Worm (Caenorhabditis elegans) whole organism, late embryonic: ENCODE data around the gene R05G9.1.

Experiments used
- C38D4.7 ChIP-seq: fragments of 200-800 bp; sonication (Bioruptor generic); optimal IDR thresholded peaks from 2 replicates; lab custom pipeline; 2018; ENCODE audit warnings: mild to moderate bottlenecking, missing genetic modification characterization, moderate library complexity, missing compliant biosample characterization
- F13H6.1 ChIP-seq: sonication (generic microtip); optimal IDR thresholded peaks from 2 replicates; lab custom pipeline; 2016; ENCODE audit warnings: missing genetic modification characterization, missing compliant biosample characterization
- ama-1 ChIP-seq: fragments of 150-350 bp; optimal IDR thresholded peaks from 2 replicates; lab custom pipeline; 2014
- ceh-18 ChIP-seq: sonication (generic microtip); optimal IDR thresholded peaks from 2 replicates; lab custom pipeline; 2016; ENCODE audit warnings: missing genetic modification characterization, missing compliant biosample characterization
- ceh-2 ChIP-seq: sonication (generic microtip); optimal IDR thresholded peaks from 2 replicates; lab custom pipeline; 2016; ENCODE audit warnings: missing genotype, missing genetic modification characterization, missing compliant biosample characterization
- ceh-24 ChIP-seq: sonication (generic microtip); optimal IDR thresholded peaks from 2 replicates; lab custom pipeline; 2016; ENCODE audit warnings: mild to moderate bottlenecking, missing genetic modification characterization, missing compliant biosample characterization
- ceh-31 ChIP-seq: sonication (generic microtip); optimal IDR thresholded peaks from 2 replicates; lab custom pipeline; 2016; ENCODE audit warnings: missing genetic modification characterization, missing compliant biosample characterization
- ceh-6 ChIP-seq: fragments of 200-800 bp; sonication (Bioruptor generic); optimal IDR thresholded peaks from 2 replicates; lab custom pipeline; 2018; ENCODE audit warnings: mild to moderate bottlenecking, missing genetic modification characterization, missing compliant biosample characterization
- dve-1 ChIP-seq: sonication (generic microtip); optimal IDR thresholded peaks from 2 replicates; lab custom pipeline; 2017; ENCODE audit warnings: antibody characterized with exemption, mild to moderate bottlenecking, missing genetic modification characterization, missing compliant biosample characterization
- elt-2 ChIP-seq: sonication (generic microtip); optimal IDR thresholded peaks from 2 replicates; lab custom pipeline; 2016; ENCODE audit warnings: missing genetic modification reagents, missing genetic modification characterization, missing compliant biosample characterization
- elt-4 ChIP-seq: sonication (generic microtip); optimal IDR thresholded peaks from 2 replicates; lab custom pipeline; 2016; ENCODE audit warnings: missing genetic modification characterization, missing compliant biosample characterization
- ets-4 ChIP-seq: sonication (generic microtip); optimal IDR thresholded peaks from 2 replicates; lab custom pipeline; 2016; ENCODE audit warnings: missing genetic modification characterization, missing compliant biosample characterization
- gmeb-2 ChIP-seq: sonication (generic microtip); optimal IDR thresholded peaks from 2 replicates; lab custom pipeline; 2016; ENCODE audit warnings: missing genetic modification characterization, inconsistent platforms, missing compliant biosample characterization
- hlh-30 ChIP-seq: sonication (generic microtip); optimal IDR thresholded peaks from 2 replicates; lab custom pipeline; 2017; ENCODE audit warnings: antibody characterized with exemption, missing genetic modification characterization, missing compliant biosample characterization; ENCODE audit not compliant: insufficient read depth
- lim-6 ChIP-seq: sonication (generic microtip); optimal IDR thresholded peaks from 2 replicates; lab custom pipeline; 2016; ENCODE audit warnings: missing genetic modification characterization, missing compliant biosample characterization
- lin-11 ChIP-seq: fragments of 200-800 bp; sonication (Bioruptor generic); optimal IDR thresholded peaks from 2 replicates; lab custom pipeline; 2018; ENCODE audit warnings: mild to moderate bottlenecking, missing genetic modification characterization, missing compliant biosample characterization
- mec-3 ChIP-seq: sonication (generic microtip); optimal IDR thresholded peaks from 2 replicates; lab custom pipeline; 2016; ENCODE audit warnings: borderline replicate concordance, missing genetic modification characterization, missing compliant biosample characterization
- nfya-1 ChIP-seq: sonication (generic microtip); optimal IDR thresholded peaks from 2 replicates; lab custom pipeline; 2017; ENCODE audit warnings: missing genetic modification characterization, mild to moderate bottlenecking, missing compliant biosample characterization, antibody characterized with exemption, moderate library complexity
- nhr-232 ChIP-seq: sonication (generic microtip); optimal IDR thresholded peaks from 2 replicates; lab custom pipeline; 2016; ENCODE audit warnings: missing genetic modification characterization, missing compliant biosample characterization
- npax-4 ChIP-seq: sonication (generic microtip); optimal IDR thresholded peaks from 2 replicates; lab custom pipeline; 2016; ENCODE audit warnings: missing genetic modification characterization, missing compliant biosample characterization
- odd-2 ChIP-seq: sonication (generic microtip); optimal IDR thresholded peaks from 2 replicates; lab custom pipeline; 2017; ENCODE audit warnings: antibody characterized with exemption, mild to moderate bottlenecking, missing genetic modification characterization, missing compliant biosample characterization
- pag-3 ChIP-seq: sonication (generic microtip); optimal IDR thresholded peaks from 2 replicates; lab custom pipeline; 2016; ENCODE audit warnings: missing compliant biosample characterization, missing genetic modification characterization, borderline replicate concordance
- pat-9 ChIP-seq: fragments of 200-800 bp; sonication (Bioruptor generic); optimal IDR thresholded peaks from 2 replicates; lab custom pipeline; 2018; ENCODE audit warnings: mild to moderate bottlenecking, missing genetic modification characterization, moderate library complexity, missing compliant biosample characterization
- pha-2 ChIP-seq: sonication (generic microtip); optimal IDR thresholded peaks from 2 replicates; lab custom pipeline; 2017; ENCODE audit warnings: mild to moderate bottlenecking, missing genetic modification characterization, missing compliant biosample characterization
- rnt-1 ChIP-seq: sonication (generic microtip); optimal IDR thresholded peaks from 2 replicates; lab custom pipeline; 2016; ENCODE audit warnings: missing genetic modification characterization, missing compliant biosample characterization
- syd-9 ChIP-seq: sonication (generic microtip); optimal IDR thresholded peaks from 2 replicates; lab custom pipeline; 2016; ENCODE audit warnings: mild to moderate bottlenecking, missing genetic modification characterization, moderate library complexity, missing compliant biosample characterization
- unc-3 ChIP-seq, 2 experiments: fragments of 200-800 bp in 1 of 2; sonication (Bioruptor generic) in 1 of 2; sonication (generic microtip) in 1 of 2; conservative IDR thresholded peaks in 1 of 2; optimal IDR thresholded peaks in 1 of 2; 2 replicates each; pipeline versions ENCODE4 v1.3.6 to Lab custom; 2016 to 2022; ENCODE audit warnings: missing compliant biosample characterization in 2 of 2, missing genetic modification characterization in 2 of 2, missing genetic modification reagents in 1 of 2
- unc-42 ChIP-seq: sonication (generic microtip); optimal IDR thresholded peaks from 2 replicates; lab custom pipeline; 2016; ENCODE audit warnings: missing genotype, missing genetic modification characterization, missing compliant biosample characterization
- unc-55 ChIP-seq: sonication (generic microtip); optimal IDR thresholded peaks from 2 replicates; lab custom pipeline; 2017; ENCODE audit warnings: missing biosample characterization, missing genetic modification reagents, missing genetic modification characterization
- zip-5 ChIP-seq: sonication (generic microtip); optimal IDR thresholded peaks from 2 replicates; lab custom pipeline; 2016; ENCODE audit warnings: missing genetic modification characterization, missing compliant biosample characterization

Gene R05G9.1

ce11 chrII:6531527-6531926 is 28.6 kb downstream of the R05G9.1 start, which contains the start of gene abch-1:
Gene abch-1, minus strand, starts transcription at chrII:6531627.
- TF ChIP-seq unc-3 (GFP tag; conservative IDR thresholded peaks at IDR 0.05; lab: Robert Waterston, UW) (no peak), unc-3 (tag; optimal IDR thresholded peaks at IDR 0.05; lab: Kevin White, UChicago) (no peak), lin-11 (tag; lab: Kevin White, UChicago) (no peak), C38D4.7 (GFP tag; lab: Kevin White, UChicago) (no peak), odd-2 (tag; lab: Kevin White, UChicago) (no peak), F13H6.1 (tag; lab: Kevin White, UChicago) (no peak), dve-1 (tag; lab: Kevin White, UChicago) (no peak), pat-9 (tag; lab: Kevin White, UChicago) (no peak), gmeb-2 (tag; lab: Kevin White, UChicago) (no peak)

- TF ChIP-seq mec-3 (tag; lab: Kevin White, UChicago) (no peak), lim-6 (tag; lab: Kevin White, UChicago) (no peak), elt-4 (tag; lab: Kevin White, UChicago) (no peak), hlh-30 (tag; lab: Kevin White, UChicago) (no peak), zip-5 (tag; lab: Kevin White, UChicago) (no peak), pha-2 (no peak)
- TF ChIP-seq, all 69 proteins: peak for 0
Observed at ce11 chrII:6531940-6532339, 29.0 kb downstream of the R05G9.1 start, which contains the start of gene abcx-1. Gene abcx-1, plus strand, starts transcription at chrII:6532163.

ce11 chrII:6535957-6536424 is 33.0 kb downstream of the R05G9.1 start, which contains the start of gene utp-20:
Gene utp-20, plus strand, starts transcription at chrII:6536374.
- TF ChIP-seq elt-2 (no peak), syd-9 (tag; lab: Kevin White, UChicago) (no peak), ceh-31 (tag; lab: Kevin White, UChicago) (peak; percentile 26), nfya-1 (tag; lab: Kevin White, UChicago) (peak; percentile 5), nhr-232 (no peak), ceh-2 (tag; lab: Kevin White, UChicago) (no peak), ama-1 (lab: Kevin White, UChicago) (no peak), hlh-30 (tag; lab: Kevin White, UChicago) (peak; percentile 70), lim-6 (tag; lab: Kevin White, UChicago) (no peak), pha-2 (no peak), unc-42 (tag; lab: Kevin White, UChicago) (peak; percentile 81), ets-4 (no peak), ceh-24 (tag; lab: Kevin White, UChicago) (no peak), pag-3 (tag; lab: Kevin White, UChicago) (no peak), ceh-18 (tag; lab: Kevin White, UChicago) (no peak)

- TF ChIP-seq ceh-6 (no peak), rnt-1 (tag; lab: Kevin White, UChicago) (peak; percentile 21), odd-2 (tag; lab: Kevin White, UChicago) (no peak), unc-55 (peak; percentile 50), npax-4 (tag; lab: Kevin White, UChicago) (no peak), zip-5 (tag; lab: Kevin White, UChicago) (no peak), hlh-30 (tag; lab: Kevin White, UChicago) (no peak)
Observed at ce11 chrII:6544842-6545410, 42.0 kb downstream of the R05G9.1 start, which contains the start of gene lron-15. Gene lron-15, minus strand, starts transcription at chrII:6544892.
